Fruit fly (Drosophila melanogaster) whole organism: ENCODE data around the gene fipi.

ENCODE experiments used
- CG8478 ChIP-seq: fragments of >200 bp; optimal IDR thresholded peaks from 2 replicates; lab custom pipeline; 2018; ENCODE audit warnings: inconsistent platforms
- Dll ChIP-seq: fragments of >200 bp; optimal IDR thresholded peaks from 2 replicates; lab custom pipeline; 2017

- TF ChIP-seq CG8478 (lab: Kevin White, UChicago) (no peak), Dll (lab: Kevin White, UChicago) (no peak)
Observed at dm6 chr2L:4690602-4691001, 103.2 kb downstream of the fipi start, which contains the start of gene CG3251.
